Worm (Caenorhabditis elegans) whole organism, L4 larva: ENCODE results near the gene F22H10.2.

Experiments
- ZK546.5 ChIP-seq, 2 experiments: sonication (generic microtip); optimal IDR thresholded peaks; 2 replicates each; lab custom pipeline; 2017; ENCODE audit warnings: missing biosample characterization in 2 of 2, missing genetic modification characterization in 2 of 2
- aha-1 ChIP-seq: fragments of 150-350 bp; peaks from one replicate; lab custom pipeline; 2014; ENCODE audit warnings: missing biosample characterization, missing genetic modification characterization
- ama-1 ChIP-seq: fragments of 150-350 bp; optimal IDR thresholded peaks from 2 replicates; lab custom pipeline; 2014; ENCODE audit warnings: inconsistent platforms, mixed read lengths
- duxl-1 ChIP-seq: sonication (generic microtip); optimal IDR thresholded peaks from 2 replicates; lab custom pipeline; 2016; ENCODE audit warnings: mild to moderate bottlenecking, missing genetic modification characterization, moderate library complexity, missing compliant biosample characterization; ENCODE audit not compliant: poor library complexity
- egl-27 ChIP-seq: sonication (generic microtip); optimal IDR thresholded peaks from 3 replicates; lab custom pipeline; 2017; ENCODE audit warnings: missing biosample characterization, missing genetic modification reagents, missing genetic modification characterization
- fkh-10 ChIP-seq: fragments of 150-350 bp; optimal IDR thresholded peaks from 2 replicates; lab custom pipeline; 2014; ENCODE audit warnings: missing biosample characterization, missing genetic modification reagents, missing genetic modification characterization
- hlh-30 ChIP-seq: sonication (generic microtip); optimal IDR thresholded peaks from 2 replicates; lab custom pipeline; 2017; ENCODE audit warnings: antibody characterized with exemption, mild to moderate bottlenecking, missing genetic modification characterization, missing compliant biosample characterization; ENCODE audit not compliant: insufficient read depth
- lsy-2 ChIP-seq, 2 experiments: fragments of 150-350 bp in 1 of 2; sonication (generic microtip) in 1 of 2; optimal IDR thresholded peaks; 2 replicates each; lab custom pipeline; 2014 to 2017; ENCODE audit warnings: missing biosample characterization in 2 of 2, missing genetic modification characterization in 2 of 2
- mep-1 ChIP-seq: fragments of 150-350 bp; sonication (generic microtip); optimal IDR thresholded peaks from 3 replicates; lab custom pipeline; 2014; ENCODE audit warnings: missing biosample characterization, missing genetic modification characterization
- nhr-237 ChIP-seq: sonication (generic microtip); optimal IDR thresholded peaks from 2 replicates; lab custom pipeline; 2017; ENCODE audit warnings: missing biosample characterization, missing genetic modification characterization
- nhr-28 ChIP-seq: fragments of 150-350 bp; optimal IDR thresholded peaks from 2 replicates; lab custom pipeline; 2014; ENCODE audit warnings: missing biosample characterization, missing genetic modification characterization
- snpc-4 ChIP-seq: fragments of 150-350 bp; optimal IDR thresholded peaks from 2 replicates; lab custom pipeline; 2014; ENCODE audit warnings: missing biosample characterization, missing genetic modification characterization
- zfp-2 ChIP-seq: sonication (generic microtip); optimal IDR thresholded peaks from 2 replicates; lab custom pipeline; 2016; ENCODE audit warnings: mild to moderate bottlenecking, missing genetic modification characterization, missing compliant biosample characterization

DNA sequence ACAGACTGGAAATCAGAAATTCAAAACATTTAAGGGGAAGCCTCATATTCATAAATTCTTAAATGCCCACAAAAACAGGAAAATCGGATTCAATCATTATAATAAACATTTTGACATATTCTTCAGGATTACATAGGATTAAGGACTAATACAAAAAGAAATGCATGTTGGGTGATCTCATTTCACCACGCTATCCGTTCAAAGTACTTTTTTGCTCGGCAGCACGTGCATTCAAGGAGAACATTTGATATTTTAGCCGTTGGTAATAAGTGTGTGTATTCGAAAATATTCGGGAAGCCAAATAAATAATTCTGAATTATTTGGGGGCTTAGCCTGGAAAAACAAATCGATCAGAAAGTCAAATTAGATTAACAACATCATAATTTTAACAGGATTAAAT, 28.7 kb upstream of the F22H10.2 start:
- no peak for TF ChIP-seq aha-1
- TF ChIP-seq nhr-28 (tag; lab: Kevin White, UChicago), result no peak
- TF ChIP-seq duxl-1 (tag; lab: Kevin White, UChicago), result no peak
- no peak for TF ChIP-seq nhr-237 (tag; lab: Kevin White, UChicago)
- TF ChIP-seq ZK546.5 (tag; optimal IDR thresholded peaks at IDR 0.05; lab: Kevin White, UChicago), result no peak
- no peak for TF ChIP-seq snpc-4
- no peak for TF ChIP-seq zfp-2
- no peak for TF ChIP-seq egl-27 (tag; lab: Kevin White, UChicago)
- no peak for TF ChIP-seq hlh-30
- TF ChIP-seq fkh-10 (GFP tag; lab: Kevin White, UChicago), result no peak
- TF ChIP-seq ama-1, result no peak
- no peak for TF ChIP-seq mep-1 (tag; lab: Kevin White, UChicago)
- no peak for TF ChIP-seq lsy-2 (tag; optimal IDR thresholded peaks at IDR 0.05; lab: Kevin White, UChicago)
